ENCODE assay signal across 1 fruit fly cellular context in genomic region chr3R:27916355-27917019, dm6.
A peak's percentile ranks its signal among the peaks of the same experiment; 100 is the strongest.
TF ChIP-seq lines count a peak whose summit lies in the region.

CG5003 (minus strand) TSS chr3R:27916516.
mRpS22 (plus strand) TSS chr3R:27916908.

TF ChIP-seq in whole organism, embryonic, 481 proteins besides CTCF, POLR2A, EP300 and RAD21 (continued from another document):
- no peak for TF ChIP-seq en (GFP tag; optimal IDR thresholded peaks at IDR 0.05; lab: Kevin White, UChicago)
- no peak for TF ChIP-seq pfk (GFP tag; optimal IDR thresholded peaks at IDR 0.05; lab: Kevin White, UChicago)
- TF ChIP-seq CG10959 (GFP tag; IDR thresholded peaks at IDR 0.05; lab: Robert Waterston, UW): 0 out of 2 replicates have a peak, but pooled peaks have one; percentile 10
- TF ChIP-seq CG11696 (GFP tag; IDR thresholded peaks at IDR 0.05; lab: Robert Waterston, UW): no peak
- TF ChIP-seq ttk (GFP tag; IDR thresholded peaks at IDR 0.05; lab: Robert Waterston, UW): 0 out of 2 replicates have a peak, but pooled peaks have one; percentile 5
- TF ChIP-seq CG7745 (tag; optimal IDR thresholded peaks at IDR 0.05; lab: Kevin White, UChicago): no peak
- peak; percentile 38 for TF ChIP-seq unpg (GFP tag; optimal IDR thresholded peaks at IDR 0.05; lab: Kevin White, UChicago)
- TF ChIP-seq Six4 (GFP tag; optimal IDR thresholded peaks at IDR 0.05; lab: Kevin White, UChicago): no peak
- no peak for TF ChIP-seq Eip74EF (GFP tag; optimal IDR thresholded peaks at IDR 0.05; lab: Kevin White, UChicago)
- no peak for TF ChIP-seq CG31388 (GFP tag; optimal IDR thresholded peaks at IDR 0.05; lab: Kevin White, UChicago)
- no peak for TF ChIP-seq jumu (GFP tag; optimal IDR thresholded peaks at IDR 0.05; lab: Kevin White, UChicago)
- peak; percentile 27; the same call in 1 of the 2 replicates for TF ChIP-seq CG13287 (GFP tag; IDR thresholded peaks at IDR 0.05; lab: Robert Waterston, UW; ENCODE audit: partially characterized antibody)
- peak; percentile 32 for TF ChIP-seq CG6654 (GFP tag; optimal IDR thresholded peaks at IDR 0.05; lab: Kevin White, UChicago)
- peak; percentile 25; the same call in 1 of the 2 replicates for TF ChIP-seq al (GFP tag; IDR thresholded peaks at IDR 0.05; lab: Robert Waterston, UW)
